Worm (Caenorhabditis elegans) whole organism, L4/young adult: ENCODE measurements around the gene nhr-19.

ENCODE experiments used
- dao-5 ChIP-seq: sonication (generic microtip); optimal IDR thresholded peaks from 2 replicates; lab custom pipeline; 2016; ENCODE audit warnings: missing genotype, missing genetic modification characterization, moderate library complexity, missing compliant biosample characterization
- him-1 ChIP-seq: sonication (generic microtip); optimal IDR thresholded peaks from 2 replicates; lab custom pipeline; 2016; ENCODE audit warnings: missing genotype, missing genetic modification reagents, missing genetic modification characterization, missing compliant biosample characterization

- TF ChIP-seq him-1 (tag; lab: Kevin White, UChicago) (no peak), dao-5 (tag; lab: Kevin White, UChicago) (no peak)
Measured at ce11 chrII:9550718-9551117, 54.6 kb downstream of the nhr-19 start, which contains the start of gene sra-6.
